Fruit fly (Drosophila melanogaster) whole organism, prepupa: Measurements from ENCODE around the gene CG34107.

Experiments used
- Blimp-1 ChIP-seq: fragments of 200-800 bp; sonication (Bioruptor generic); optimal IDR thresholded peaks from 3 replicates; lab custom pipeline; 2017; ENCODE audit warnings: missing biosample characterization, missing genetic modification characterization, mild to moderate bottlenecking, moderate library complexity, missing genetic modification reagents
- CG10631 ChIP-seq: fragments of 200-800 bp; sonication (Bioruptor generic); optimal IDR thresholded peaks from 2 replicates; lab custom pipeline; 2016; ENCODE audit warnings: missing biosample characterization, missing genetic modification characterization
- CG10669 ChIP-seq: fragments of 200-800 bp; sonication (Bioruptor generic); optimal IDR thresholded peaks from 3 replicates; lab custom pipeline; 2018; ENCODE audit warnings: missing biosample characterization, mild to moderate bottlenecking, missing genetic modification characterization, moderate library complexity
- CG11294 ChIP-seq: fragments of 200-800 bp; sonication (Bioruptor generic); IDR thresholded peaks from 2 replicates; pipeline ENCODE4 v1.3.6; 2022; ENCODE audit warnings: missing biosample characterization, missing genetic modification characterization
- CG11762 ChIP-seq: fragments of 200-800 bp; sonication (Bioruptor generic); optimal IDR thresholded peaks from 3 replicates; lab custom pipeline; 2016; ENCODE audit warnings: missing biosample characterization, missing genetic modification characterization; ENCODE audit not compliant: insufficient read depth
- CG11902 ChIP-seq: fragments of 200-800 bp; sonication (Bioruptor generic); optimal IDR thresholded peaks from 3 replicates; lab custom pipeline; 2016; ENCODE audit warnings: missing biosample characterization, missing genetic modification characterization
- CG15336 ChIP-seq: fragments of 200-800 bp; sonication (Bioruptor generic); IDR thresholded peaks from 2 replicates; pipeline ENCODE4 v1.3.6; 2022; ENCODE audit warnings: missing biosample characterization, missing genetic modification characterization
- CG1621 ChIP-seq: fragments of 200-800 bp; sonication (Bioruptor generic); optimal IDR thresholded peaks from 3 replicates; lab custom pipeline; 2018; ENCODE audit warnings: missing biosample characterization, mild to moderate bottlenecking, missing genetic modification characterization
- CG3032 ChIP-seq: fragments of 200-800 bp; optimal IDR thresholded peaks from 2 replicates; lab custom pipeline; 2019; ENCODE audit warnings: missing biosample characterization, mild to moderate bottlenecking, missing genetic modification characterization, moderate library complexity
- CG34406 ChIP-seq: fragments of 200-800 bp; sonication (Bioruptor generic); optimal IDR thresholded peaks from 3 replicates; lab custom pipeline; 2016; ENCODE audit warnings: missing biosample characterization, missing genetic modification characterization
- CG3919 ChIP-seq: fragments of 200-800 bp; sonication (Bioruptor generic); optimal IDR thresholded peaks from 3 replicates; lab custom pipeline; 2016; ENCODE audit warnings: missing biosample characterization, missing genetic modification characterization
- CG4318 ChIP-seq: fragments of 200-800 bp; sonication (Bioruptor generic); optimal IDR thresholded peaks from 3 replicates; lab custom pipeline; 2017; ENCODE audit warnings: missing biosample characterization, mild to moderate bottlenecking, missing genetic modification characterization
- CG6163 ChIP-seq: fragments of 200-800 bp; sonication (Bioruptor generic); IDR thresholded peaks from 3 replicates; pipeline ENCODE4 v1.3.6; 2022; ENCODE audit warnings: missing biosample characterization, missing genetic modification characterization
- CG6276 ChIP-seq: fragments of 200-800 bp; sonication (Bioruptor generic); optimal IDR thresholded peaks from 2 replicates; lab custom pipeline; 2017; ENCODE audit warnings: missing biosample characterization, mild to moderate bottlenecking, missing genetic modification characterization
- CG6792 ChIP-seq: fragments of 200-800 bp; sonication (Bioruptor generic); optimal IDR thresholded peaks from 3 replicates; lab custom pipeline; 2016; ENCODE audit warnings: missing biosample characterization, missing genetic modification characterization
- CG6808 ChIP-seq: fragments of 200-800 bp; sonication (Bioruptor generic); optimal IDR thresholded peaks from 3 replicates; lab custom pipeline; 2017; ENCODE audit warnings: missing biosample characterization, missing genetic modification characterization, mild to moderate bottlenecking, moderate library complexity, missing genetic modification reagents
- CG6854 ChIP-seq: fragments of 200-800 bp; sonication (Bioruptor generic); optimal IDR thresholded peaks from 2 replicates; lab custom pipeline; 2017; ENCODE audit warnings: missing biosample characterization, mild to moderate bottlenecking, missing genetic modification characterization
- CG7368 ChIP-seq: fragments of 200-800 bp; sonication (Bioruptor generic); optimal IDR thresholded peaks from 3 replicates; lab custom pipeline; 2016; ENCODE audit warnings: missing biosample characterization, missing genetic modification characterization
- CG8119 ChIP-seq: fragments of 200-800 bp; sonication (Bioruptor generic); IDR thresholded peaks from 3 replicates; pipeline ENCODE4 v1.3.6; 2022; ENCODE audit warnings: missing biosample characterization, missing genetic modification characterization
- CG8319 ChIP-seq: fragments of 200-800 bp; sonication (Bioruptor generic); optimal IDR thresholded peaks from 3 replicates; lab custom pipeline; 2016; ENCODE audit warnings: missing biosample characterization, missing genetic modification characterization
- CG9139 ChIP-seq: fragments of 200-800 bp; sonication (Bioruptor generic); optimal IDR thresholded peaks from 3 replicates; lab custom pipeline; 2017; ENCODE audit warnings: missing biosample characterization, mild to moderate bottlenecking, missing genetic modification characterization
- Eip93F ChIP-seq: fragments of 200-800 bp; sonication (Bioruptor generic); optimal IDR thresholded peaks from 2 replicates; lab custom pipeline; 2016; ENCODE audit warnings: missing biosample characterization, mild to moderate bottlenecking, missing genetic modification characterization
- Ets21C ChIP-seq: fragments of 200-800 bp; sonication (Bioruptor generic); optimal IDR thresholded peaks from 3 replicates; lab custom pipeline; 2016; ENCODE audit warnings: missing biosample characterization, missing genetic modification characterization
- Ets96B ChIP-seq: fragments of 200-800 bp; optimal IDR thresholded peaks from 2 replicates; lab custom pipeline; 2019; ENCODE audit warnings: missing biosample characterization, mild to moderate bottlenecking, missing genetic modification characterization, moderate library complexity
- Hr38 ChIP-seq: sonication (Bioruptor generic); optimal IDR thresholded peaks from 2 replicates; lab custom pipeline; 2016; ENCODE audit warnings: missing biosample characterization, missing genetic modification characterization
- Hr39 ChIP-seq: fragments of 200-800 bp; sonication (Bioruptor generic); optimal IDR thresholded peaks from 2 replicates; lab custom pipeline; 2016; ENCODE audit warnings: missing biosample characterization, missing genetic modification characterization
- Lpt ChIP-seq: fragments of 200-800 bp; sonication (Bioruptor generic); optimal IDR thresholded peaks from 3 replicates; lab custom pipeline; 2016; ENCODE audit warnings: missing biosample characterization, missing genetic modification characterization
- Smox ChIP-seq: fragments of 200-800 bp; sonication (Bioruptor generic); optimal IDR thresholded peaks from 3 replicates; lab custom pipeline; 2016; ENCODE audit warnings: missing biosample characterization, missing genetic modification characterization
- Sox102F ChIP-seq: fragments of 200-800 bp; sonication (Bioruptor generic); optimal IDR thresholded peaks from 2 replicates; lab custom pipeline; 2016; ENCODE audit warnings: missing biosample characterization, mild to moderate bottlenecking, missing genetic modification characterization
- Sox14 ChIP-seq: fragments of 200-800 bp; sonication (Bioruptor generic); optimal IDR thresholded peaks from 3 replicates; lab custom pipeline; 2016; ENCODE audit warnings: missing biosample characterization, missing genetic modification characterization
- cyc ChIP-seq: fragments of 200-800 bp; sonication (Bioruptor generic); optimal IDR thresholded peaks from 3 replicates; lab custom pipeline; 2016; ENCODE audit warnings: missing biosample characterization, missing genetic modification characterization
- dac ChIP-seq: fragments of 200-800 bp; sonication (Bioruptor generic); optimal IDR thresholded peaks from 2 replicates; lab custom pipeline; 2017; ENCODE audit warnings: missing biosample characterization, mild to moderate bottlenecking, missing genetic modification characterization
- dsx ChIP-seq: fragments of 200-800 bp; optimal IDR thresholded peaks from 3 replicates; lab custom pipeline; 2019; ENCODE audit warnings: missing biosample characterization, mild to moderate bottlenecking, missing genetic modification characterization, moderate library complexity; ENCODE audit not compliant: poor library complexity, severe bottlenecking
- eg ChIP-seq: fragments of 200-800 bp; sonication (Bioruptor generic); IDR thresholded peaks from 3 replicates; pipeline ENCODE4 v1.3.6; 2022; ENCODE audit warnings: missing biosample characterization, missing genetic modification characterization
- fd59A ChIP-seq: fragments of 200-800 bp; sonication (Bioruptor generic); optimal IDR thresholded peaks from 2 replicates; lab custom pipeline; 2017; ENCODE audit warnings: missing biosample characterization, mild to moderate bottlenecking, missing genetic modification characterization, missing genetic modification reagents
- fd85E ChIP-seq: fragments of 200-800 bp; sonication (Bioruptor generic); optimal IDR thresholded peaks from 3 replicates; lab custom pipeline; 2016; ENCODE audit warnings: missing biosample characterization, missing genetic modification characterization
- fkh ChIP-seq: fragments of 200-800 bp; sonication (Bioruptor generic); optimal IDR thresholded peaks from 3 replicates; lab custom pipeline; 2017; ENCODE audit warnings: missing biosample characterization, mild to moderate bottlenecking, missing genetic modification characterization, moderate library complexity
- lz ChIP-seq: fragments of 200-800 bp; sonication (Bioruptor generic); optimal IDR thresholded peaks from 3 replicates; lab custom pipeline; 2016; ENCODE audit warnings: missing biosample characterization, missing genetic modification characterization
- net ChIP-seq: fragments of 200-800 bp; sonication (Bioruptor generic); optimal IDR thresholded peaks from 3 replicates; lab custom pipeline; 2016; ENCODE audit warnings: missing biosample characterization, missing genetic modification characterization
- pdm3 ChIP-seq: fragments of 200-800 bp; sonication (Bioruptor generic); optimal IDR thresholded peaks from 3 replicates; lab custom pipeline; 2016; ENCODE audit warnings: missing biosample characterization, missing genetic modification characterization
- spab ChIP-seq: fragments of 200-800 bp; sonication (Bioruptor generic); optimal IDR thresholded peaks from 2 replicates; lab custom pipeline; 2017; ENCODE audit warnings: missing biosample characterization, mild to moderate bottlenecking, missing genetic modification characterization, missing genetic modification reagents
- ss ChIP-seq, 2 experiments: fragments of 200-800 bp; sonication (Bioruptor generic); optimal IDR thresholded peaks; 2 replicates in 1 of 2; 3 replicates in 1 of 2; lab custom pipeline; 2017 to 2018; ENCODE audit warnings: mild to moderate bottlenecking in 2 of 2, missing biosample characterization in 2 of 2, missing genetic modification characterization in 2 of 2, moderate library complexity in 1 of 2
- svp ChIP-seq: fragments of 200-800 bp; sonication (Bioruptor generic); peaks from one replicate; lab custom pipeline; 2016; ENCODE audit warnings: missing biosample characterization, missing genetic modification characterization
- topi ChIP-seq: fragments of 200-800 bp; sonication (Bioruptor generic); optimal IDR thresholded peaks from 3 replicates; lab custom pipeline; 2016; ENCODE audit warnings: missing biosample characterization, missing genetic modification characterization
- vri ChIP-seq: fragments of 200-800 bp; sonication (Bioruptor generic); optimal IDR thresholded peaks from 3 replicates; lab custom pipeline; 2016; ENCODE audit warnings: missing biosample characterization, mild to moderate bottlenecking, missing genetic modification characterization

CG34107 gene

DNA sequence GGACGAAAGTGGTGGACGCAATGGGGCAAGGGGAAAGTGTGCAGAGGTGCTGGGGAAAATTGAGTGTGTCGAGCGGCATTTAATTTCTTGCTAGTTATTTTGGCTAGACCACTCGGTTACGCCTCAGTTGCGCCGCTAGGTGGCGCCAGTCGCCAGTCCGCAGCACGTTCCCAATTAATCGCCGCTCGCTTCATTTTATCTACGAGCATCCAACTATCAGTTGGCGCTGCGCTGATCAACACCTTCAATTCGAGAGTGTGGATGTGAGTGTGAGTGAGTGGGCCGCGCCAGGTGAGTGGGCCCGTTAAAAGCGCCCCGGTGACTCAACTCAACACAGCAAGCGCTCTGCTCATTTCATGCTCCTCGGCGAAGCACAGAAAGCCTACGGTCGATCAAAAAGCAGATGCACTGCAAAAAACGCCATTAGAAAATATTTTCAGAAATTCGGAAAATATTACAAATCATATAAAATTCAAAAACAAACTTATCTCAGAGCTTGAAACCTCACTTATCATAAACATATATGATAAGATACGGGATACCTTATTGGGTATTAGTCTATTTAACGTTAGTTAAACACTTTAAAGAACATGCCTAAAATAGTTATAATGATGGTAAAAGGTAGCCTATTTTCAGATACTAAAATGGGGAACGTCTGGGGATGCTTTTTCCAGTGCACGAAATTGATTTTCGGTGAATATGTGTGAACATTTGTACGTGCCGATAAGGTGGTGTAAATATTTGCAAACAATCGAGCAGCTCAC is 43.6 kb downstream of the CG34107 start (continued):
- TF ChIP-seq vri (peak; percentile 76), Blimp-1 (GFP tag; lab: Kevin White, UChicago) (peak; percentile 80), cyc (GFP tag; lab: Kevin White, UChicago) (peak; percentile 94), CG6854 (peak; percentile 78), CG15336 (GFP tag; lab: Robert Waterston, UW) (peak; percentile 88), Sox102F (GFP tag; lab: Kevin White, UChicago) (peak; percentile 89), Eip93F (peak; percentile 50), fd59A (GFP tag; lab: Kevin White, UChicago) (no peak), CG8319 (GFP tag; lab: Kevin White, UChicago) (peak; percentile 72), Sox14 (GFP tag; lab: Kevin White, UChicago) (peak; percentile 89), CG1621 (tag; lab: Kevin White, UChicago) (no peak), CG11294 (GFP tag; lab: Robert Waterston, UW) (peak; percentile 78), CG10631 (GFP tag; lab: Kevin White, UChicago) (peak; percentile 78), CG3032 (tag; lab: Kevin White, UChicago) (peak; percentile 56), Ets96B (peak; percentile 49), CG6792 (GFP tag; lab: Kevin White, UChicago) (peak; percentile 83), fkh (GFP tag; lab: Kevin White, UChicago) (peak; percentile 73), dsx (GFP tag; lab: Kevin White, UChicago) (peak; percentile 26), spab (GFP tag; lab: Kevin White, UChicago) (peak; percentile 7), net (peak; percentile 85), CG10669 (GFP tag; lab: Kevin White, UChicago) (peak; percentile 54), CG6276 (GFP tag; lab: Kevin White, UChicago) (peak; percentile 83), CG3919 (GFP tag; lab: Kevin White, UChicago) (peak; percentile 80), Hr38 (GFP tag; lab: Kevin White, UChicago) (peak; percentile 1), CG34406 (GFP tag; lab: Kevin White, UChicago) (peak; percentile 81), CG11762 (GFP tag; lab: Kevin White, UChicago) (peak; percentile 78), Ets21C (GFP tag; lab: Kevin White, UChicago) (peak; percentile 91), eg (GFP tag; lab: Robert Waterston, UW) (peak; percentile 86), Hr39 (peak; percentile 95), CG9139 (GFP tag; lab: Kevin White, UChicago) (no peak), Smox (GFP tag; lab: Kevin White, UChicago) (peak; percentile 91), svp (GFP tag; lab: Kevin White, UChicago) (peak; percentile 97)

DNA sequence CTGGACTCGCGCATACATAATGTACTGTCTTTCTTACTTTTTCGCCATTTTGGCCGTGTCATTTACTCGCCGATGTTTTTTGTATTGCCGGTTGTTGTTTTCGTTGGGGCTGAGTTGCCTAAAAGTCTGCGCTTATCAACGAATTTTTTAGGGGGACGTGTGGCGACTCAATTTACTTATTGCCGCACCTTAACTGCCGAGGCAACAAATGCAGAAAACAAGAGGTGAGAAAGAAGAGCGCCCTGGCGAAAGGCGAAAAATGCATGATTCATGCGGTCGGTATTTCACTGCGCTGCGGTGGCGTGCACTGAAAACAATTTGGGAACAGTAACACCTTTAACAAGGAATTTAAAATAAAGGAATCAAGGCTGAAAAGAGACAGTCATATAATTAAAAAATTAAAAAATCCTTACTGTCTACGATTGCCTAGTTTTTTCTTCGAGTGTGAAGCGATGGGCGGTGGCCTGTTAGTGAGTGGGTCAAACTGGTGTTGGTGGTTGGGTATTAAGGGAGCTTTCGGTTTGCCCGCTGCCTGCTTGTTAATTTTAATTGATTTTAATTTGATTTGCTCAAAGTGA is 44.2 kb downstream of the CG34107 start:
- TF ChIP-seq ss (GFP tag; optimal IDR thresholded peaks at IDR 0.05; lab: Kevin White, UChicago) = peak in 1 of 2 experiments; percentile 6
- peak; percentile 16 for TF ChIP-seq dac (GFP tag; lab: Kevin White, UChicago)
- TF ChIP-seq CG7368 (GFP tag; lab: Kevin White, UChicago) = peak; percentile 73
- TF ChIP-seq spab (GFP tag; lab: Kevin White, UChicago) = peak; percentile 41
- TF ChIP-seq topi = peak; percentile 91
- peak; percentile 39 for TF ChIP-seq CG6808 (GFP tag; lab: Kevin White, UChicago)
- TF ChIP-seq eg (GFP tag; lab: Robert Waterston, UW) = peak; percentile 91
- peak; percentile 40 for TF ChIP-seq fd59A (GFP tag; lab: Kevin White, UChicago)
- TF ChIP-seq CG9139 (GFP tag; lab: Kevin White, UChicago) = no peak
- peak; percentile 66 for TF ChIP-seq CG10631 (GFP tag; lab: Kevin White, UChicago)
- TF ChIP-seq fd85E = peak; percentile 4
- TF ChIP-seq Ets21C (GFP tag; lab: Kevin White, UChicago) = peak; percentile 85
- peak; percentile 81 for TF ChIP-seq CG8119
- TF ChIP-seq pdm3 (GFP tag; lab: Kevin White, UChicago) = peak; percentile 72
- TF ChIP-seq CG11902 (GFP tag; lab: Kevin White, UChicago) = peak; percentile 74
- peak; percentile 57 for TF ChIP-seq CG3032 (tag; lab: Kevin White, UChicago)
- TF ChIP-seq Lpt (GFP tag; lab: Kevin White, UChicago) = peak; percentile 56
- TF ChIP-seq CG4318 (GFP tag; lab: Kevin White, UChicago) = peak; percentile 62
- peak; percentile 79 for TF ChIP-seq CG11294 (GFP tag; lab: Robert Waterston, UW)
- peak; percentile 92 for TF ChIP-seq svp (GFP tag; lab: Kevin White, UChicago)
- TF ChIP-seq CG6163 (GFP tag; lab: Robert Waterston, UW) = peak; percentile 89
- peak; percentile 68 for TF ChIP-seq Blimp-1 (GFP tag; lab: Kevin White, UChicago)
- TF ChIP-seq CG6792 (GFP tag; lab: Kevin White, UChicago) = peak; percentile 74
- TF ChIP-seq fkh (GFP tag; lab: Kevin White, UChicago) = peak; percentile 26
- TF ChIP-seq lz = peak; percentile 89
- TF ChIP-seq CG6854 = peak; percentile 30
- TF ChIP-seq CG10669 (GFP tag; lab: Kevin White, UChicago) = peak; percentile 61
- peak; percentile 58 for TF ChIP-seq CG6276 (GFP tag; lab: Kevin White, UChicago)
